Fruit fly (Drosophila melanogaster) whole organism: ENCODE measurements around the gene Rfk.

ENCODE experiments used
- CG8478 ChIP-seq: fragments of >200 bp; optimal IDR thresholded peaks from 2 replicates; lab custom pipeline; 2018; ENCODE audit warnings: inconsistent platforms
- Dll ChIP-seq: fragments of >200 bp; optimal IDR thresholded peaks from 2 replicates; lab custom pipeline; 2017
- EcR ChIP-seq, 2 experiments: fragments of >200 bp; optimal IDR thresholded peaks; 2 replicates each; lab custom pipeline; 2017; ENCODE audit warnings: missing biosample characterization in 2 of 2, missing genetic modification characterization in 2 of 2, missing genetic modification reagents in 2 of 2
- pan ChIP-seq: fragments of >200 bp; optimal IDR thresholded peaks from 2 replicates; lab custom pipeline; 2017
- psq ChIP-seq: fragments of >200 bp; optimal IDR thresholded peaks from 2 replicates; lab custom pipeline; 2017

- no peak for TF ChIP-seq Dll (lab: Kevin White, UChicago)
- no peak for TF ChIP-seq psq (lab: Kevin White, UChicago)
- no peak for TF ChIP-seq EcR (GFP tag; optimal IDR thresholded peaks at IDR 0.05; lab: Kevin White, UChicago)
- TF ChIP-seq CG8478 (lab: Kevin White, UChicago), result no peak
- TF ChIP-seq pan, result no peak
Measured at dm6 chr3R:7926354-7926753, 13.3 kb upstream of the Rfk start.
